Worm (Caenorhabditis elegans) whole organism, L1 larva: ENCODE data around the gene F57C2.4.

ENCODE experiments used
- aly-2 ChIP-seq: fragments of 150-350 bp; optimal IDR thresholded peaks from 2 replicates; lab custom pipeline; 2014; ENCODE audit warnings: missing biosample characterization, missing genetic modification characterization
- ama-1 ChIP-seq: fragments of 150-350 bp; optimal IDR thresholded peaks from 2 replicates; lab custom pipeline; 2014
- ceh-82 ChIP-seq, 3 experiments: fragments of 150-350 bp in 1 of 3; sonication (generic microtip) in 2 of 3; optimal IDR thresholded peaks; 2 replicates each; lab custom pipeline; 2014 to 2017; ENCODE audit warnings: missing biosample characterization in 3 of 3, missing genetic modification characterization in 3 of 3
- efl-1 ChIP-seq, 4 experiments: fragments of 150-350 bp; optimal IDR thresholded peaks in 3 of 4; peaks in 1 of 4; 1 replicate in 1 of 4; 2 replicates in 3 of 4; lab custom pipeline; 2014; ENCODE audit warnings: missing biosample characterization in 2 of 4, missing genetic modification characterization in 2 of 4, missing genetic modification reagents in 2 of 4
- grh-1 ChIP-seq: fragments of 200-800 bp; sonication (Bioruptor generic); IDR thresholded peaks from 2 replicates; pipeline ENCODE4 v1.3.6; 2022; ENCODE audit warnings: missing genetic modification reagents, missing genetic modification characterization, missing compliant biosample characterization
- hlh-17 ChIP-seq: fragments of 200-800 bp; sonication (Bioruptor generic); optimal IDR thresholded peaks from 2 replicates; lab custom pipeline; 2018; ENCODE audit warnings: missing genetic modification characterization, mild to moderate bottlenecking, missing compliant biosample characterization, moderate library complexity, borderline replicate concordance
- jun-1 ChIP-seq: fragments of 150-350 bp; optimal IDR thresholded peaks from 2 replicates; lab custom pipeline; 2014; ENCODE audit warnings: missing biosample characterization, missing genetic modification reagents, missing genetic modification characterization
- lin-35 ChIP-seq, 2 experiments: fragments of 150-350 bp; optimal IDR thresholded peaks; 2 replicates each; lab custom pipeline; 2014; ENCODE audit warnings: missing biosample characterization in 2 of 2, missing genetic modification characterization in 2 of 2, missing genetic modification reagents in 2 of 2
- lin-39 ChIP-seq: fragments of 150-350 bp; optimal IDR thresholded peaks from 2 replicates; lab custom pipeline; 2014; ENCODE audit warnings: missing biosample characterization, missing genetic modification reagents, missing genetic modification characterization
- nhr-77 ChIP-seq: fragments of 150-350 bp; optimal IDR thresholded peaks from 2 replicates; lab custom pipeline; 2014; ENCODE audit warnings: missing biosample characterization, missing genetic modification characterization
- nhr-90 ChIP-seq: sonication (generic microtip); optimal IDR thresholded peaks from 2 replicates; lab custom pipeline; 2016; ENCODE audit warnings: mild to moderate bottlenecking, missing genetic modification characterization, missing compliant biosample characterization; ENCODE audit not compliant: poor library complexity

DNA sequence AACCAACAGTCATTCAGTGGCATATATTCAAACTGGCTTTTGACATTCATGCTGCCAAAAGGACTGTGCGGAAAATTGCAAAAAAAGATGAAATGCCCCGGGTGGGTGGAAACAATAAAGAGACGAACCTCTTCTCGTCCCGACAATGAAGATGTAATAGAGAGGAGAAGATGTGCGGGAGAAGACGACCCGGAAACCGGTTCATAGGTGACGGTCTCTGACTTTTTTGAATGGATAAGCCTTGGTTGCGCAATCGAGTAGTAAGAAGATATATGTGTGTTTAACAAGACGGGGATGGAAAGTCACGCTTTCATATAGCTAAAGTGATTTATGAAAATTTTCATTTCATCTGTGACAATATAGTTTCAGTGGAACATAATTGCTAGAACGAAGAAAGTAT, 44.3 kb upstream of the F57C2.4 start:
- TF ChIP-seq lin-39 (no peak), aly-2 (tag; lab: Kevin White, UChicago) (no peak), ama-1 (lab: Kevin White, UChicago) (no peak), lin-35 (GFP tag; optimal IDR thresholded peaks at IDR 0.05; lab: Kevin White, UChicago) (no peak), jun-1 (tag; lab: Kevin White, UChicago) (no peak), nhr-90 (tag; lab: Kevin White, UChicago) (no peak), efl-1 (optimal IDR thresholded peaks at IDR 0.05; lab: Kevin White, UChicago) (no peak), efl-1 (GFP tag; optimal IDR thresholded peaks at IDR 0.05 in 1 of 2; lab: Kevin White, UChicago) (no peak), nhr-77 (tag; lab: Kevin White, UChicago) (no peak), ceh-82 (tag; optimal IDR thresholded peaks at IDR 0.05; lab: Kevin White, UChicago) (no peak), grh-1 (GFP tag; lab: Robert Waterston, UW) (peak; percentile 48), hlh-17 (GFP tag; lab: Kevin White, UChicago) (no peak)
